Worm (Caenorhabditis elegans) whole organism, L1 larva: ENCODE measurements around the gene rps-2.
"Not testable (repeated sequence)": the region's sequence is repeated elsewhere in the genome, so short reads cannot be mapped to it uniquely, and the experiment has no call there.

Experiments
- C16A3.4 ChIP-seq: fragments of 150-350 bp; optimal IDR thresholded peaks from 2 replicates; lab custom pipeline; 2014; ENCODE audit warnings: missing biosample characterization, missing genetic modification characterization
- aly-2 ChIP-seq: fragments of 150-350 bp; optimal IDR thresholded peaks from 2 replicates; lab custom pipeline; 2014; ENCODE audit warnings: missing biosample characterization, missing genetic modification characterization
- blmp-1 ChIP-seq: fragments of 150-350 bp; optimal IDR thresholded peaks from 2 replicates; lab custom pipeline; 2014; ENCODE audit warnings: missing biosample characterization, missing genetic modification characterization
- ceh-82 ChIP-seq, 3 experiments: fragments of 150-350 bp in 1 of 3; sonication (generic microtip) in 2 of 3; optimal IDR thresholded peaks; 2 replicates each; lab custom pipeline; 2014 to 2017; ENCODE audit warnings: missing biosample characterization in 3 of 3, missing genetic modification characterization in 3 of 3
- elt-3 ChIP-seq, 6 experiments: fragments of 150-350 bp in 1 of 6; sonication (generic microtip); optimal IDR thresholded peaks; 2 replicates each; lab custom pipeline; 2017 to 2018; ENCODE audit warnings: missing biosample characterization in 6 of 6, missing genetic modification characterization in 6 of 6, inconsistent platforms in 1 of 6
- fkh-10 ChIP-seq: sonication (generic microtip); optimal IDR thresholded peaks from 2 replicates; lab custom pipeline; 2017; ENCODE audit warnings: missing biosample characterization, missing genetic modification reagents, missing genetic modification characterization
- nhr-90 ChIP-seq: sonication (generic microtip); optimal IDR thresholded peaks from 2 replicates; lab custom pipeline; 2016; ENCODE audit warnings: mild to moderate bottlenecking, missing genetic modification characterization, missing compliant biosample characterization; ENCODE audit not compliant: poor library complexity
- pqm-1 ChIP-seq: sonication (generic microtip); optimal IDR thresholded peaks from 3 replicates; lab custom pipeline; 2017; ENCODE audit warnings: missing biosample characterization, missing genetic modification characterization
- unc-130 ChIP-seq: fragments of 150-350 bp; optimal IDR thresholded peaks from 2 replicates; lab custom pipeline; 2017; ENCODE audit warnings: missing biosample characterization, missing genetic modification characterization, inconsistent platforms
- unc-86 ChIP-seq: sonication (generic microtip); optimal IDR thresholded peaks from 2 replicates; lab custom pipeline; 2016; ENCODE audit warnings: missing genetic modification characterization, missing compliant biosample characterization
- ztf-4 ChIP-seq: fragments of 150-350 bp; optimal IDR thresholded peaks from 2 replicates; lab custom pipeline; 2014; ENCODE audit warnings: missing biosample characterization, missing genetic modification characterization

- TF ChIP-seq blmp-1 (peak; percentile 52), C16A3.4 (tag; lab: Kevin White, UChicago) (peak; percentile 69), nhr-90 (peak; percentile 39), elt-3 (tag; optimal IDR thresholded peaks at IDR 0.05; lab: Kevin White, UChicago) (peak in 1 of 6 experiments; percentile 25), unc-130 (tag; lab: Kevin White, UChicago) (peak; percentile 57), unc-86 (tag; lab: Kevin White, UChicago) (peak; percentile 49), ceh-82 (tag; optimal IDR thresholded peaks at IDR 0.05; lab: Kevin White, UChicago) (peak; percentile 17 to 77 (median 32))
- TF ChIP-seq aly-2 (tag; lab: Kevin White, UChicago); fkh-10 (GFP tag; lab: Kevin White, UChicago); pqm-1 (tag; lab: Kevin White, UChicago); ztf-4 (tag; lab: Kevin White, UChicago): not testable (repeated sequence)
These were observed 20.8 kb upstream of the rps-2 start, which contains the start of gene F20D12.12 for ce11 chrIV:7946899-7947499.
